Fruit fly (Drosophila melanogaster) whole organism, embryonic: ENCODE measurements around the gene rictor.

Experiments
- Atf6 ChIP-seq: fragments of 200-800 bp; sonication (Bioruptor generic); IDR thresholded peaks from 2 replicates; pipeline ENCODE4 v1.3.6; 2022; ENCODE audit warnings: missing biosample characterization, missing genetic modification characterization
- CG10209 ChIP-seq: fragments of 200-800 bp; sonication (Bioruptor generic); optimal IDR thresholded peaks from 3 replicates; lab custom pipeline; 2017; ENCODE audit warnings: missing biosample characterization, mild to moderate bottlenecking, missing genetic modification characterization, missing genetic modification reagents
- CG12659 ChIP-seq: fragments of 200-800 bp; sonication (Bioruptor generic); optimal IDR thresholded peaks from 3 replicates; lab custom pipeline; 2017; ENCODE audit warnings: mild to moderate bottlenecking, missing biosample characterization, missing genetic modification reagents, missing genetic modification characterization
- CG15601 ChIP-seq: fragments of 200-800 bp; sonication (Bioruptor generic); optimal IDR thresholded peaks from 3 replicates; lab custom pipeline; 2019; ENCODE audit warnings: missing biosample characterization, mild to moderate bottlenecking, missing genetic modification characterization, moderate library complexity
- CG17829 ChIP-seq: fragments of 200-800 bp; optimal IDR thresholded peaks from 2 replicates; lab custom pipeline; 2019; ENCODE audit warnings: missing biosample characterization, mild to moderate bottlenecking, missing genetic modification characterization, moderate library complexity
- CG18619 ChIP-seq: fragments of 200-800 bp; sonication (Bioruptor generic); optimal IDR thresholded peaks from 3 replicates; lab custom pipeline; 2017; ENCODE audit warnings: missing biosample characterization, mild to moderate bottlenecking, missing genetic modification characterization
- CG2120 ChIP-seq: fragments of 200-800 bp; sonication (Bioruptor generic); optimal IDR thresholded peaks from 3 replicates; lab custom pipeline; 2016; ENCODE audit warnings: missing biosample characterization, missing genetic modification characterization
- CG30403 ChIP-seq: fragments of 200-800 bp; sonication (Bioruptor generic); optimal IDR thresholded peaks from 3 replicates; lab custom pipeline; 2016; ENCODE audit warnings: missing biosample characterization, missing genetic modification characterization
- CG3838 ChIP-seq: fragments of 200-800 bp; sonication (Bioruptor generic); optimal IDR thresholded peaks from 3 replicates; lab custom pipeline; 2016; ENCODE audit warnings: missing biosample characterization, missing genetic modification characterization
- CG4424 ChIP-seq: fragments of 200-800 bp; sonication (Bioruptor generic); optimal IDR thresholded peaks from 3 replicates; lab custom pipeline; 2016; ENCODE audit warnings: missing biosample characterization, missing genetic modification characterization
- CG6854 ChIP-seq: fragments of 200-800 bp; sonication (Bioruptor generic); optimal IDR thresholded peaks from 3 replicates; lab custom pipeline; 2017; ENCODE audit warnings: missing biosample characterization, mild to moderate bottlenecking, missing genetic modification characterization
- CG8290 ChIP-seq, 3 experiments: fragments of 200-800 bp; sonication (Bioruptor generic); optimal IDR thresholded peaks; 2 replicates each; lab custom pipeline; 2016 to 2019; ENCODE audit warnings: missing biosample characterization in 3 of 3, missing genetic modification characterization in 3 of 3, mild to moderate bottlenecking in 2 of 3, moderate library complexity in 1 of 3
- CG8924 ChIP-seq: fragments of 200-800 bp; optimal IDR thresholded peaks from 3 replicates; lab custom pipeline; 2019; ENCODE audit warnings: missing biosample characterization, mild to moderate bottlenecking, missing genetic modification characterization, moderate library complexity
- CG9437 ChIP-seq: fragments of 200-800 bp; sonication (Bioruptor generic); optimal IDR thresholded peaks from 2 replicates; lab custom pipeline; 2018; ENCODE audit warnings: missing biosample characterization, mild to moderate bottlenecking, missing genetic modification characterization
- CG9932 ChIP-seq: fragments of 200-800 bp; sonication (Bioruptor generic); IDR thresholded peaks from 2 replicates; pipeline ENCODE4 v1.3.6; 2022; ENCODE audit warnings: missing biosample characterization, missing genetic modification characterization
- Deaf1 ChIP-seq: fragments of 200-800 bp; optimal IDR thresholded peaks from 3 replicates; lab custom pipeline; 2019; ENCODE audit warnings: missing biosample characterization, mild to moderate bottlenecking, missing genetic modification characterization, moderate library complexity
- Ets65A ChIP-seq: fragments of 200-800 bp; sonication (Bioruptor generic); peaks from one replicate; lab custom pipeline; 2016; ENCODE audit warnings: missing biosample characterization, missing genetic modification characterization
- HHEX ChIP-seq: fragments of 200-800 bp; sonication (Bioruptor generic); optimal IDR thresholded peaks from 3 replicates; lab custom pipeline; 2017; ENCODE audit warnings: missing biosample characterization, mild to moderate bottlenecking, missing genetic modification characterization, missing genetic modification reagents
- HLH4C ChIP-seq: fragments of 200-800 bp; sonication (Bioruptor generic); IDR thresholded peaks from 3 replicates; pipeline ENCODE4 v1.3.6; 2022; ENCODE audit warnings: missing biosample characterization, missing genetic modification characterization; ENCODE audit not compliant: partially characterized antibody
- Med ChIP-seq: fragments of 200-800 bp; sonication (Bioruptor generic); peaks from one replicate; lab custom pipeline; 2016; ENCODE audit warnings: missing biosample characterization, missing genetic modification characterization, mild to moderate bottlenecking, inconsistent platforms, moderate library complexity
- Meics ChIP-seq: fragments of 200-800 bp; sonication (Bioruptor generic); optimal IDR thresholded peaks from 2 replicates; lab custom pipeline; 2017; ENCODE audit warnings: missing biosample characterization, mild to moderate bottlenecking, missing genetic modification characterization
- Pdp1 ChIP-seq, 2 experiments: fragments of 200-800 bp; sonication (Bioruptor generic); optimal IDR thresholded peaks; 3 replicates each; lab custom pipeline; 2016; ENCODE audit warnings: missing biosample characterization in 2 of 2, missing genetic modification characterization in 2 of 2, mild to moderate bottlenecking in 1 of 2, moderate library complexity in 1 of 2
- Ptx1 ChIP-seq: fragments of 200-800 bp; sonication (Bioruptor generic); IDR thresholded peaks from 2 replicates; pipeline ENCODE4 v1.3.6; 2022; ENCODE audit warnings: missing biosample characterization, missing genetic modification characterization
- Ssrp ChIP-seq: fragments of 200-800 bp; sonication (Bioruptor generic); optimal IDR thresholded peaks from 2 replicates; lab custom pipeline; 2018; ENCODE audit warnings: missing biosample characterization, mild to moderate bottlenecking, missing genetic modification characterization, moderate library complexity
- Stat92E ChIP-seq, 3 experiments: fragments of >200 bp in 2 of 3; fragments of 200-800 bp in 1 of 3; sonication (Bioruptor generic) in 1 of 3; optimal IDR thresholded peaks; 2 replicates each; lab custom pipeline; 2017 to 2019; ENCODE audit warnings: missing biosample characterization in 3 of 3, missing genetic modification characterization in 3 of 3, mild to moderate bottlenecking in 1 of 3, moderate library complexity in 1 of 3
- Tbp ChIP-seq: fragments of >200 bp; optimal IDR thresholded peaks from 2 replicates; lab custom pipeline; 2018; ENCODE audit warnings: missing biosample characterization, missing genetic modification characterization
- dysf ChIP-seq: fragments of 200-800 bp; sonication (Bioruptor generic); IDR thresholded peaks from 3 replicates; pipeline ENCODE4 v1.3.6; 2022; ENCODE audit warnings: missing biosample characterization, missing genetic modification characterization
- ewg ChIP-seq: fragments of 200-800 bp; sonication (Bioruptor generic); optimal IDR thresholded peaks from 3 replicates; lab custom pipeline; 2017; ENCODE audit warnings: mild to moderate bottlenecking, missing biosample characterization, missing genetic modification reagents, missing genetic modification characterization
- gce ChIP-seq: fragments of 200-800 bp; sonication (Bioruptor generic); IDR thresholded peaks from 3 replicates; pipeline ENCODE4 v1.3.6; 2022; ENCODE audit warnings: missing biosample characterization, missing genetic modification characterization
- lilli ChIP-seq: fragments of 200-800 bp; sonication (Bioruptor generic); optimal IDR thresholded peaks from 3 replicates; lab custom pipeline; 2016; ENCODE audit warnings: missing biosample characterization, missing genetic modification characterization
- mam ChIP-seq: fragments of 200-800 bp; sonication (Bioruptor generic); optimal IDR thresholded peaks from 3 replicates; lab custom pipeline; 2016; ENCODE audit warnings: missing biosample characterization, missing genetic modification characterization
- nerfin-1 ChIP-seq: fragments of 200-800 bp; sonication (Bioruptor generic); optimal IDR thresholded peaks from 3 replicates; lab custom pipeline; 2019; ENCODE audit warnings: missing biosample characterization, mild to moderate bottlenecking, missing genetic modification characterization, moderate library complexity
- nmo ChIP-seq: fragments of 200-800 bp; sonication (Bioruptor generic); optimal IDR thresholded peaks from 2 replicates; lab custom pipeline; 2018; ENCODE audit warnings: missing biosample characterization, mild to moderate bottlenecking, missing genetic modification characterization, moderate library complexity
- ro ChIP-seq: fragments of 200-800 bp; sonication (Bioruptor generic); IDR thresholded peaks from 2 replicates; pipeline ENCODE4 v1.3.6; 2022; ENCODE audit warnings: missing biosample characterization, missing genetic modification characterization
- row ChIP-seq: fragments of 200-800 bp; sonication (Bioruptor generic); IDR thresholded peaks from 3 replicates; pipeline ENCODE4 v1.3.6; 2022; ENCODE audit warnings: missing biosample characterization, missing genetic modification characterization
- slbo ChIP-seq: fragments of 200-800 bp; sonication (Bioruptor generic); IDR thresholded peaks from 2 replicates; pipeline ENCODE4 v1.3.6; 2022; ENCODE audit warnings: missing biosample characterization, missing genetic modification characterization
- sob ChIP-seq: fragments of 200-800 bp; sonication (Bioruptor generic); IDR thresholded peaks from 2 replicates; pipeline ENCODE4 v1.3.6; 2022; ENCODE audit warnings: missing biosample characterization, missing genetic modification characterization
- unc-4 ChIP-seq: fragments of 200-800 bp; sonication (Bioruptor generic); IDR thresholded peaks from 2 replicates; pipeline ENCODE4 v1.3.6; 2022; ENCODE audit warnings: missing biosample characterization, missing genetic modification characterization; ENCODE audit not compliant: partially characterized antibody
- zf30C ChIP-seq: fragments of 200-800 bp; sonication (Bioruptor generic); optimal IDR thresholded peaks from 3 replicates; lab custom pipeline; 2018; ENCODE audit warnings: missing biosample characterization, mild to moderate bottlenecking, missing genetic modification characterization
- zfh1 ChIP-seq: fragments of 200-800 bp; sonication (Bioruptor generic); IDR thresholded peaks from 3 replicates; pipeline ENCODE4 v1.3.6; 2022; ENCODE audit warnings: missing biosample characterization, missing genetic modification characterization

The rictor gene

DNA sequence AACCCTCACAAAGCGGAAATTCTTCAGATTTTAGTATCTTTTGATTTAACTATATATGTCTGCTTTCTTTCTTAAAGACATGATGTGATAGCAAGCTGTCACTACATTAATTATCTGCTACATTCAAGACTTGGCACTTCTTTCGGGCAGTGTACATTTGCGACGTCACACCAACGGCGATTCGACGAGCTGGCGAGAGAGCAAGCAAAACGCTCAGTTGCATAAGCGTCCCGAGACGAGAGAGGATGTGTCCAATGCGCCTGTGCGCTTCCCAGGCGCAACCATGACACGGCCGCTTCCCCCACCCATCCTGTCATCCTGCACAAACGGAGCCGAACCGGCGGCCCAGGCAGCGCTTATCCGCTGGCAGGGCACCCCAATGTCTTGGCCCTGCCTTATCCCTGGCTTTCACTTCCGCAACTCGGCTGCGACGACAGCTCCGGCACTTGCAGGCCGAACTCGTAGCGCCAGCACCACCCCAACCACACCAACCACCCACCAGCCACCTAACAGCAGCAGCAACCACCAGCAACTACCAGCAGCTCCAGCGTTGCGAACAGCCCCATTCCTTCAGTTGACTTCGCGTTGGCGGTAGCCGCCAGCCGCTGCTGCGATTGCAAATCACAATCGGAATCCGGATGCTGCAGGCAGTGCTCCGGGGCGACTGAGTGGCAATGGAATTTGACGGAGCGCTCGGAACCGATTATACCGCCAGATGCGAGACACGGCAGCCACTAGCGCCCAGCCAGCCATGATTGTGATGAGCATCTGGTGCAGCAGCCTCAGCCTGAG lies 12.4 kb downstream of the rictor start, which contains the start of gene Hs3st-B (continued):
- TF ChIP-seq Ets65A (GFP tag; lab: Kevin White, UChicago), result peak; percentile 87
- no peak for TF ChIP-seq unc-4
- TF ChIP-seq ro (GFP tag; lab: Robert Waterston, UW), result no peak
- TF ChIP-seq slbo (GFP tag; lab: Robert Waterston, UW), result 0 out of 2 replicates have a peak, but pooled peaks have one; percentile 31
- no peak for TF ChIP-seq CG3838 (GFP tag; lab: Kevin White, UChicago)
- TF ChIP-seq CG6854 (GFP tag; lab: Kevin White, UChicago), result peak; percentile 12
- TF ChIP-seq Med (GFP tag; lab: Kevin White, UChicago), result peak; percentile 78
- TF ChIP-seq Ssrp (tag; lab: Kevin White, UChicago), result peak; percentile 22
- peak; percentile 24 for TF ChIP-seq lilli (GFP tag; lab: Kevin White, UChicago)
- TF ChIP-seq CG2120 (GFP tag; lab: Kevin White, UChicago), result peak; percentile 32
- no peak for TF ChIP-seq Tbp (GFP tag; lab: Kevin White, UChicago)
- 0 out of 2 replicates have a peak, but pooled peaks have one; percentile 9 for TF ChIP-seq Atf6
- no peak for TF ChIP-seq CG9932
- peak; percentile 29 for TF ChIP-seq CG30403 (GFP tag; lab: Kevin White, UChicago)
- TF ChIP-seq Stat92E (GFP tag; optimal IDR thresholded peaks at IDR 0.05; lab: Kevin White, UChicago), result no peak
- peak; percentile 26 for TF ChIP-seq CG9437 (GFP tag; lab: Kevin White, UChicago)
- TF ChIP-seq Deaf1 (tag; lab: Kevin White, UChicago), result peak; percentile 48
- peak in 1 of 2 experiments; percentile 89 for TF ChIP-seq Pdp1 (GFP tag; optimal IDR thresholded peaks at IDR 0.05; lab: Kevin White, UChicago)
- TF ChIP-seq nmo (GFP tag; lab: Kevin White, UChicago), result peak; percentile 27
- TF ChIP-seq CG18619 (GFP tag; lab: Kevin White, UChicago), result peak; percentile 26
- TF ChIP-seq CG4424 (GFP tag; lab: Kevin White, UChicago), result peak; percentile 5
- no peak for TF ChIP-seq sob (GFP tag; lab: Robert Waterston, UW)
- peak; percentile 35 for TF ChIP-seq CG8924 (tag; lab: Kevin White, UChicago)
- no peak for TF ChIP-seq mam (GFP tag; lab: Kevin White, UChicago)
- TF ChIP-seq HHEX (GFP tag; lab: Kevin White, UChicago), result peak; percentile 32
- TF ChIP-seq CG10209, result peak; percentile 11
- peak; percentile 81 for TF ChIP-seq nerfin-1 (tag; lab: Kevin White, UChicago)
- peak; percentile 47; the same call in 2 of the 3 replicates for TF ChIP-seq zfh1 (GFP tag; lab: Robert Waterston, UW)
- TF ChIP-seq Meics, result peak; percentile 50
- TF ChIP-seq CG8290 (GFP tag; optimal IDR thresholded peaks at IDR 0.05; lab: Kevin White, UChicago), result no peak
- TF ChIP-seq CG8290 (tag; optimal IDR thresholded peaks at IDR 0.05; lab: Kevin White, UChicago), result peak in 1 of 2 experiments; percentile 46
- 0 out of 3 replicates have a peak, but pooled peaks have one; percentile 24 for TF ChIP-seq HLH4C (GFP tag; lab: Robert Waterston, UW)
- no peak for TF ChIP-seq CG12659 (GFP tag; lab: Kevin White, UChicago)
- 0 out of 2 replicates have a peak, but pooled peaks have one; percentile 13 for TF ChIP-seq Ptx1 (GFP tag; lab: Robert Waterston, UW)
- 0 out of 3 replicates have a peak, but pooled peaks have one; percentile 27 for TF ChIP-seq dysf (GFP tag; lab: Robert Waterston, UW)
- peak; percentile 59 for TF ChIP-seq ewg (GFP tag; lab: Kevin White, UChicago)
- peak; percentile 22 for TF ChIP-seq CG17829
- TF ChIP-seq CG15601, result no peak
- TF ChIP-seq gce, result no peak
- peak; percentile 61 for TF ChIP-seq zf30C (GFP tag; lab: Kevin White, UChicago)
- 0 out of 3 replicates have a peak, but pooled peaks have one; percentile 24 for TF ChIP-seq row (GFP tag; lab: Robert Waterston, UW)
- TF ChIP-seq, all 482 proteins: peak for 46
